Worm (Caenorhabditis elegans) whole organism, L3 larva: ENCODE measurements around the gene C06C6.8.

ENCODE experiments used
- R02D3.7 ChIP-seq: fragments of 150-350 bp; optimal IDR thresholded peaks from 2 replicates; lab custom pipeline; 2014; ENCODE audit warnings: missing biosample characterization, missing genetic modification characterization
- ZK546.5 ChIP-seq: sonication (generic microtip); optimal IDR thresholded peaks from 2 replicates; lab custom pipeline; 2017; ENCODE audit warnings: missing biosample characterization, missing genetic modification characterization
- ceh-16 ChIP-seq: sonication (generic microtip); optimal IDR thresholded peaks from 2 replicates; lab custom pipeline; 2017; ENCODE audit warnings: missing biosample characterization, missing genetic modification characterization
- ceh-28 ChIP-seq: fragments of 150-350 bp; optimal IDR thresholded peaks from 2 replicates; lab custom pipeline; 2014; ENCODE audit warnings: missing biosample characterization, missing genetic modification reagents, missing genetic modification characterization
- ceh-82 ChIP-seq: fragments of 150-350 bp; optimal IDR thresholded peaks from 2 replicates; lab custom pipeline; 2014; ENCODE audit warnings: missing biosample characterization, missing genetic modification characterization
- ceh-9 ChIP-seq: sonication (generic microtip); optimal IDR thresholded peaks from 2 replicates; lab custom pipeline; 2018; ENCODE audit warnings: missing biosample characterization, missing genetic modification characterization
- daf-12 ChIP-seq: fragments of 150-350 bp; optimal IDR thresholded peaks from 2 replicates; lab custom pipeline; 2014; ENCODE audit warnings: missing biosample characterization, missing genetic modification reagents, missing genetic modification characterization
- egl-27 ChIP-seq: sonication (generic microtip); optimal IDR thresholded peaks from 4 replicates; lab custom pipeline; 2017; ENCODE audit warnings: missing biosample characterization, missing genetic modification reagents, missing genetic modification characterization
- egl-5 ChIP-seq: fragments of 150-350 bp; optimal IDR thresholded peaks from 2 replicates; lab custom pipeline; 2017; ENCODE audit warnings: missing biosample characterization, missing genetic modification reagents, missing genetic modification characterization, inconsistent platforms
- elt-1 ChIP-seq: fragments of 150-350 bp; optimal IDR thresholded peaks from 2 replicates; lab custom pipeline; 2014; ENCODE audit warnings: missing biosample characterization, missing genetic modification characterization
- elt-2 ChIP-seq: sonication (generic microtip); optimal IDR thresholded peaks from 2 replicates; lab custom pipeline; 2016; ENCODE audit warnings: missing genetic modification reagents, mild to moderate bottlenecking, missing genetic modification characterization, missing compliant biosample characterization
- eor-1 ChIP-seq, 2 experiments: fragments of 150-350 bp; optimal IDR thresholded peaks; 2 replicates each; lab custom pipeline; 2014 to 2018; ENCODE audit warnings: missing biosample characterization in 2 of 2, missing genetic modification characterization in 2 of 2
- fkh-2 ChIP-seq: fragments of 150-350 bp; optimal IDR thresholded peaks from 2 replicates; lab custom pipeline; 2014; ENCODE audit warnings: missing biosample characterization, missing genetic modification reagents, missing genetic modification characterization
- lin-15B ChIP-seq: fragments of 150-350 bp; optimal IDR thresholded peaks from 2 replicates; lab custom pipeline; 2014; ENCODE audit warnings: missing biosample characterization, missing genetic modification characterization
- lin-39 ChIP-seq: fragments of 150-350 bp; optimal IDR thresholded peaks from 2 replicates; lab custom pipeline; 2018; ENCODE audit warnings: missing biosample characterization, missing genetic modification reagents, missing genetic modification characterization
- mml-1 ChIP-seq: fragments of 150-350 bp; sonication (generic microtip); optimal IDR thresholded peaks from 3 replicates; lab custom pipeline; 2014; ENCODE audit warnings: missing biosample characterization, missing genetic modification characterization
- nfya-1 ChIP-seq: sonication (generic microtip); optimal IDR thresholded peaks from 2 replicates; lab custom pipeline; 2017; ENCODE audit warnings: missing genetic modification characterization, mild to moderate bottlenecking, missing compliant biosample characterization, antibody characterized with exemption, moderate library complexity; ENCODE audit not compliant: insufficient read depth
- nhr-11 ChIP-seq: fragments of 150-350 bp; optimal IDR thresholded peaks from 2 replicates; lab custom pipeline; 2014; ENCODE audit warnings: missing biosample characterization, missing genetic modification characterization
- nhr-23 ChIP-seq: fragments of 150-350 bp; optimal IDR thresholded peaks from 2 replicates; lab custom pipeline; 2014; ENCODE audit warnings: missing biosample characterization, missing genetic modification reagents, missing genetic modification characterization
- nhr-237 ChIP-seq: fragments of 150-350 bp; optimal IDR thresholded peaks from 2 replicates; lab custom pipeline; 2014; ENCODE audit warnings: missing biosample characterization, missing genetic modification characterization
- nhr-25 ChIP-seq: sonication (generic microtip); optimal IDR thresholded peaks from 2 replicates; lab custom pipeline; 2017; ENCODE audit warnings: missing biosample characterization, missing genetic modification characterization
- nhr-28 ChIP-seq: fragments of 150-350 bp; optimal IDR thresholded peaks from 2 replicates; lab custom pipeline; 2014; ENCODE audit warnings: missing biosample characterization, missing genetic modification characterization
- nhr-43 ChIP-seq: sonication (generic microtip); optimal IDR thresholded peaks from 2 replicates; lab custom pipeline; 2016; ENCODE audit warnings: mild to moderate bottlenecking, missing genetic modification characterization, missing compliant biosample characterization; ENCODE audit not compliant: poor library complexity, severe bottlenecking
- nhr-76 ChIP-seq: fragments of 150-350 bp; sonication (generic microtip); optimal IDR thresholded peaks from 5 replicates; lab custom pipeline; 2014; ENCODE audit warnings: missing biosample characterization, missing genetic modification characterization
- pqm-1 ChIP-seq: fragments of 150-350 bp; optimal IDR thresholded peaks from 2 replicates; lab custom pipeline; 2017; ENCODE audit warnings: missing biosample characterization, missing genetic modification characterization, inconsistent platforms
- sea-2 ChIP-seq: fragments of 150-350 bp; sonication (generic microtip); optimal IDR thresholded peaks from 4 replicates; lab custom pipeline; 2014; ENCODE audit warnings: missing biosample characterization, missing genetic modification reagents, missing genetic modification characterization
- skn-1 ChIP-seq: fragments of 150-350 bp; optimal IDR thresholded peaks from 2 replicates; lab custom pipeline; 2014; ENCODE audit warnings: missing biosample characterization, missing genetic modification characterization
- snpc-4 ChIP-seq: fragments of 150-350 bp; optimal IDR thresholded peaks from 2 replicates; lab custom pipeline; 2014; ENCODE audit warnings: missing biosample characterization, missing genetic modification characterization
- unc-62 ChIP-seq: fragments of 150-350 bp; sonication (generic microtip); optimal IDR thresholded peaks from 4 replicates; lab custom pipeline; 2014; ENCODE audit warnings: missing biosample characterization, missing genetic modification reagents, missing genetic modification characterization
- ztf-4 ChIP-seq: fragments of 150-350 bp; optimal IDR thresholded peaks from 2 replicates; lab custom pipeline; 2014; ENCODE audit warnings: missing biosample characterization, missing genetic modification characterization

C06C6.8 gene

ce11 chrV:15972484-15972883, 24.5 kb upstream of the C06C6.8 start, which contains the start of gene sru-23:
sru-23 (minus strand) TSS chrV:15972584.
- TF ChIP-seq snpc-4 (tag; lab: Kevin White, UChicago) (no peak), egl-27 (tag; lab: Kevin White, UChicago) (no peak), lin-15B (no peak), ceh-16 (tag; lab: Kevin White, UChicago) (no peak), daf-12 (tag; lab: Kevin White, UChicago) (no peak), pqm-1 (no peak), lin-39 (no peak), nhr-76 (tag; lab: Kevin White, UChicago) (no peak), ceh-28 (tag; lab: Kevin White, UChicago) (no peak)

ce11 chrV:15974836-15975235, 22.1 kb upstream of the C06C6.8 start, which contains the start of gene sru-22:
sru-22 (minus strand) TSS chrV:15974936.
- TF ChIP-seq egl-27 (tag; lab: Kevin White, UChicago) (no peak), mml-1 (tag; lab: Kevin White, UChicago) (no peak), nhr-23 (tag; lab: Kevin White, UChicago) (no peak), ceh-9 (tag; lab: Kevin White, UChicago) (no peak)

ce11 chrV:15975845-15976244, 21.1 kb upstream of the C06C6.8 start, which contains the start of gene clec-232:
clec-232 (plus strand) TSS chrV:15976145.
- TF ChIP-seq daf-12 (tag; lab: Kevin White, UChicago) (no peak), ZK546.5 (tag; lab: Kevin White, UChicago) (no peak), nhr-11 (tag; lab: Kevin White, UChicago) (no peak), ceh-82 (tag; lab: Kevin White, UChicago) (no peak), sea-2 (no peak), ceh-16 (tag; lab: Kevin White, UChicago) (no peak), elt-2 (no peak), R02D3.7 (tag; lab: Kevin White, UChicago) (no peak), nhr-43 (tag; lab: Kevin White, UChicago) (no peak), ceh-28 (tag; lab: Kevin White, UChicago) (no peak), nhr-28 (tag; lab: Kevin White, UChicago) (no peak), nfya-1 (tag; lab: Kevin White, UChicago) (no peak), egl-5 (tag; lab: Kevin White, UChicago) (no peak), nhr-76 (tag; lab: Kevin White, UChicago) (no peak), fkh-2 (tag; lab: Kevin White, UChicago) (no peak)

ce11 chrV:15978232-15978764, 18.6 kb upstream of the C06C6.8 start, which contains the start of gene oac-20:
oac-20 (plus strand) TSS chrV:15978714.
- TF ChIP-seq mml-1 (tag; lab: Kevin White, UChicago) (no peak), daf-12 (tag; lab: Kevin White, UChicago) (no peak), unc-62 (GFP tag; lab: Kevin White, UChicago) (no peak), egl-27 (tag; lab: Kevin White, UChicago) (no peak), elt-2 (peak; percentile 92), pqm-1 (peak; percentile 76), ztf-4 (tag; lab: Kevin White, UChicago) (no peak)
- TF ChIP-seq, all 47 proteins: peak for 2

- no peak for TF ChIP-seq daf-12 (tag; lab: Kevin White, UChicago)
- TF ChIP-seq egl-27 (tag; lab: Kevin White, UChicago), result no peak
- no peak for TF ChIP-seq egl-5 (tag; lab: Kevin White, UChicago)
- peak; percentile 65 for TF ChIP-seq pqm-1
- TF ChIP-seq elt-2, result peak; percentile 67
- TF ChIP-seq ceh-28 (tag; lab: Kevin White, UChicago), result no peak
- no peak for TF ChIP-seq elt-1
Observed at ce11 chrV:15982733-15983344, 14.1 kb upstream of the C06C6.8 start, which contains the start of the genes fbxa-99 and F36G9.13. fbxa-99 (minus strand) TSS chrV:15982854. F36G9.13 (plus strand) TSS chrV:15983294.

- TF ChIP-seq elt-2, result no peak
- no peak for TF ChIP-seq nhr-237 (tag; lab: Kevin White, UChicago)
- TF ChIP-seq unc-62 (GFP tag; lab: Kevin White, UChicago), result no peak
- TF ChIP-seq R02D3.7 (tag; lab: Kevin White, UChicago), result no peak
- TF ChIP-seq nhr-25, result no peak
- TF ChIP-seq eor-1 (tag; optimal IDR thresholded peaks at IDR 0.05; lab: Kevin White, UChicago), result no peak
- no peak for TF ChIP-seq skn-1 (tag; lab: Kevin White, UChicago)
Observed at ce11 chrV:15988074-15988473, 8.9 kb upstream of the C06C6.8 start, which contains the start of gene F36G9.15. F36G9.15 (minus strand) TSS chrV:15988174.
